Fruit fly (Drosophila melanogaster): ENCODE results near the gene para.

Gene para

DNA sequence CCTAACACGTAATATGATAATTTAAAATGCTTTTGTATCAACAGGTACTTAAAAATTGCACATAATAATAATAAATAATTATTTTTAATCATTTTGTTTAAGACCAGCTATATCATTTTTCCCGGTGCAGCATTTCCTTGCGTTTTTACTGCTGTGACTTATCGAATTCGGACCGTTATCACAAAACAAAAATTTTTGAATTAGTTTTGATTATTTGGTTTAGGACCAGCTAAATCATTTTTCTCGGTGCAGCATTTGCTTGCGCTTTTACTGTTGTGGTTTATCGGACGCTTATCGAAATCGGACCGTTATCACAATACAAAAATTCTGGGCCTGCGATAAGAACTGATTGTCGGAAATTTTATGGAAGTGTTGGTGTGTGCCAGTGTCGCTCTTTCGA lies 19.7 kb upstream of the para start (continued):
- TF ChIP-seq fd64A (GFP tag; optimal IDR thresholded peaks at IDR 0.05) (no peak), gsb (GFP tag; IDR thresholded peaks at IDR 0.05) (no peak; the same call in 1 of the 2 replicates), sens-2 (GFP tag; IDR thresholded peaks at IDR 0.05) (peak; percentile 74), Eip74EF (GFP tag; optimal IDR thresholded peaks at IDR 0.05) (peak in 1 of 2 experiments; percentile 79), toy (GFP tag; IDR thresholded peaks at IDR 0.05) (no peak), CG6254 (GFP tag; optimal IDR thresholded peaks at IDR 0.05) (peak; percentile 73), BEAF-32 (GFP tag; optimal IDR thresholded peaks at IDR 0.05) (no peak), lov (optimal IDR thresholded peaks at IDR 0.05) (no peak), lov (GFP tag; IDR thresholded peaks at IDR 0.05) (0 out of 3 replicates have a peak, but pooled peaks have one; percentile 53), rib (GFP tag; IDR thresholded peaks at IDR 0.05) (peak; percentile 39), tio (GFP tag; optimal IDR thresholded peaks at IDR 0.05) (peak; percentile 85), zen2 (GFP tag; IDR thresholded peaks at IDR 0.05; ENCODE audit: partially characterized antibody) (no peak), CG2712 (tag; optimal IDR thresholded peaks at IDR 0.05) (peak; percentile 86), shn (GFP tag; optimal IDR thresholded peaks at IDR 0.05) (peak; percentile 11), sc (optimal IDR thresholded peaks at IDR 0.05) (no peak), sc (GFP tag; optimal IDR thresholded peaks at IDR 0.05) (peak; percentile 74), CG6272 (GFP tag; IDR thresholded peaks at IDR 0.05) (no peak), Ravus (GFP tag; IDR thresholded peaks at IDR 0.05) (peak; percentile 49; the same call in 1 of the 2 replicates), CG9727 (GFP tag; optimal IDR thresholded peaks at IDR 0.05) (peak; percentile 87), HmgD (GFP tag; optimal IDR thresholded peaks at IDR 0.05) (no peak), CG7372 (GFP tag; IDR thresholded peaks at IDR 0.05) (peak; percentile 57; the same call in 1 of the 2 replicates), CG11085 (GFP tag; IDR thresholded peaks at IDR 0.05) (peak; percentile 56; the same call in 1 of the 2 replicates), Trl (optimal IDR thresholded peaks at IDR 0.05) (no peak), Trl (GFP tag; optimal IDR thresholded peaks at IDR 0.05) (peak; percentile 49), Kr (GFP tag; optimal IDR thresholded peaks at IDR 0.05) (no peak), CG34376 (GFP tag; optimal IDR thresholded peaks at IDR 0.05) (peak; percentile 90), CG2116 (GFP tag; optimal IDR thresholded peaks at IDR 0.05) (peak; percentile 51), CG14710 (tag; optimal IDR thresholded peaks at IDR 0.05) (peak; percentile 69), Aef1 (GFP tag; IDR thresholded peaks at IDR 0.05) (peak; percentile 74), HLH54F (GFP tag; optimal IDR thresholded peaks at IDR 0.05) (peak; percentile 40), Hr78 (GFP tag; optimal IDR thresholded peaks at IDR 0.05) (peak in 1 of 2 experiments; percentile 37), MESR4 (GFP tag; optimal IDR thresholded peaks at IDR 0.05) (no peak), CG10543 (GFP tag; optimal IDR thresholded peaks at IDR 0.05) (no peak), CG5180 (GFP tag; optimal IDR thresholded peaks at IDR 0.05) (peak; percentile 47), D19A (tag; optimal IDR thresholded peaks at IDR 0.05) (peak; percentile 81), Meics (GFP tag; optimal IDR thresholded peaks at IDR 0.05) (peak; percentile 89), repo (GFP tag; optimal IDR thresholded peaks at IDR 0.05) (no peak), kah (GFP tag; optimal IDR thresholded peaks at IDR 0.05) (peak; percentile 69), pan (optimal IDR thresholded peaks at IDR 0.05) (no peak), pan (GFP tag; optimal IDR thresholded peaks at IDR 0.05 in 1 of 2, IDR thresholded peaks at IDR 0.05 in 1 of 2) (peak in 1 of 2 experiments; percentile 77), CG34422 (GFP tag; IDR thresholded peaks at IDR 0.05) (peak; percentile 57; the same call in 2 of the 3 replicates), vnd (GFP tag; IDR thresholded peaks at IDR 0.05; ENCODE audit: partially characterized antibody) (no peak), CG10321 (GFP tag; IDR thresholded peaks at IDR 0.05) (no peak), Hsf (GFP tag; optimal IDR thresholded peaks at IDR 0.05) (peak; percentile 65), CG12659 (GFP tag; optimal IDR thresholded peaks at IDR 0.05) (peak; percentile 81), CG16779 (GFP tag; IDR thresholded peaks at IDR 0.05) (peak; percentile 37; the same call in 1 of the 2 replicates), grau (tag; optimal IDR thresholded peaks at IDR 0.05) (peak; percentile 84), h (optimal IDR thresholded peaks at IDR 0.05) (no peak), NC2α (GFP tag; optimal IDR thresholded peaks at IDR 0.05) (no peak), Side (GFP tag; optimal IDR thresholded peaks at IDR 0.05) (peak; percentile 32), CG1602 (GFP tag; optimal IDR thresholded peaks at IDR 0.05) (peak; percentile 79)

Data from whole organism, embryonic.